Worm (Caenorhabditis elegans) whole organism, L4/young adult: ENCODE results near the gene smk-1.

Source experiments
- dao-5 ChIP-seq: sonication (generic microtip); optimal IDR thresholded peaks from 2 replicates; lab custom pipeline; 2016; ENCODE audit warnings: missing genotype, missing genetic modification characterization, moderate library complexity, missing compliant biosample characterization
- him-1 ChIP-seq: sonication (generic microtip); optimal IDR thresholded peaks from 2 replicates; lab custom pipeline; 2016; ENCODE audit warnings: missing genotype, missing genetic modification reagents, missing genetic modification characterization, missing compliant biosample characterization

- TF ChIP-seq him-1, result no peak
- no peak for TF ChIP-seq dao-5
These were observed 47.1 kb downstream of the smk-1 start for ce11 chrV:8654460-8655419.
